Worm (Caenorhabditis elegans): Measurements from ENCODE around the gene nlp-24.
A peak's percentile ranks its signal among the peaks of the same experiment; 100 is the strongest.

nlp-24 gene

ce11 chrV:11650720-11651119 lies 34.5 kb downstream of the nlp-24 start, which contains the start of gene zip-10:
zip-10 (minus strand) TSS chrV:11650762.
- TF ChIP-seq atf-7 (tag; optimal IDR thresholded peaks at IDR 0.05) = peak; percentile 77
- TF ChIP-seq F22D6.2 (tag; optimal IDR thresholded peaks at IDR 0.05) = no peak
- no peak for TF ChIP-seq unc-62 (GFP tag; optimal IDR thresholded peaks at IDR 0.05)
- TF ChIP-seq ets-4 (GFP tag; optimal IDR thresholded peaks at IDR 0.05) = no peak
- TF ChIP-seq ztf-3 (GFP tag; optimal IDR thresholded peaks at IDR 0.05) = no peak
- TF ChIP-seq mes-4 (tag; optimal IDR thresholded peaks at IDR 0.05) = no peak
- no peak for TF ChIP-seq C06A6.2 (GFP tag; conservative IDR thresholded peaks at IDR 0.05)
- no peak for TF ChIP-seq egl-44 (GFP tag; IDR thresholded peaks at IDR 0.05)
- TF ChIP-seq attf-5 (GFP tag; optimal IDR thresholded peaks at IDR 0.05) = no peak
- peak; percentile 39 to 59 for TF ChIP-seq let-607 (tag; optimal IDR thresholded peaks at IDR 0.05)
- no peak for TF ChIP-seq mcd-1 (GFP tag; IDR thresholded peaks at IDR 0.05)
- no peak for TF ChIP-seq lag-1 (GFP tag; IDR thresholded peaks at IDR 0.05)
- TF ChIP-seq Y95B8A.8 (GFP tag; IDR thresholded peaks at IDR 0.05) = no peak
- no peak for TF ChIP-seq lsy-27 (tag; optimal IDR thresholded peaks at IDR 0.05; ENCODE audit: borderline replicate concordance, insufficient read depth)
- peak; percentile 96 for TF ChIP-seq nhr-80 (tag; optimal IDR thresholded peaks at IDR 0.05)
- no peak for TF ChIP-seq snpc-4 (GFP tag; optimal IDR thresholded peaks at IDR 0.05)
- no peak for TF ChIP-seq snpc-4 (tag; optimal IDR thresholded peaks at IDR 0.05)
- TF ChIP-seq snpc-1.3 (tag; optimal IDR thresholded peaks at IDR 0.05; ENCODE audit: insufficient read depth) = no peak
- no peak for TF ChIP-seq cebp-1 (GFP tag; IDR thresholded peaks at IDR 0.05)
- no peak for TF ChIP-seq cebp-1 (tag; optimal IDR thresholded peaks at IDR 0.05)
- no peak for TF ChIP-seq F10E7.11 (tag; optimal IDR thresholded peaks at IDR 0.05)
- no peak for TF ChIP-seq nhr-179 (tag; optimal IDR thresholded peaks at IDR 0.05)

- no peak for TF ChIP-seq lir-1 (GFP tag; conservative IDR thresholded peaks at IDR 0.05)
- no peak for TF ChIP-seq nhr-27 (tag; optimal IDR thresholded peaks at IDR 0.05)
- TF ChIP-seq rcor-1 (GFP tag; IDR thresholded peaks at IDR 0.05) = no peak
- no peak for TF ChIP-seq athp-1 (tag; optimal IDR thresholded peaks at IDR 0.05)
- TF ChIP-seq F22D6.2 (tag; optimal IDR thresholded peaks at IDR 0.05) = no peak
- TF ChIP-seq akir-1 (GFP tag; optimal IDR thresholded peaks at IDR 0.05) = no peak
- TF ChIP-seq snpc-1.1 (tag; optimal IDR thresholded peaks at IDR 0.05; ENCODE audit: insufficient read depth) = no peak
- no peak for TF ChIP-seq mes-4 (tag; optimal IDR thresholded peaks at IDR 0.05)
- no peak for TF ChIP-seq pbrm-1 (GFP tag; IDR thresholded peaks at IDR 0.05)
- TF ChIP-seq ceh-27 (GFP tag; optimal IDR thresholded peaks at IDR 0.05) = no peak
- TF ChIP-seq cebp-2 (GFP tag; IDR thresholded peaks at IDR 0.05) = no peak
These were observed 36.9 kb downstream of the nlp-24 start for ce11 chrV:11653095-11653494.

- TF ChIP-seq lsl-1 (GFP tag; optimal IDR thresholded peaks at IDR 0.05) (no peak), tlf-1 (GFP tag; optimal IDR thresholded peaks at IDR 0.05) (no peak), ztf-26 (tag; optimal IDR thresholded peaks at IDR 0.05) (no peak)
These were observed 40.3 kb downstream of the nlp-24 start for ce11 chrV:11656469-11656868.

ce11 chrV:11660566-11660965 lies 44.4 kb downstream of the nlp-24 start:
- TF ChIP-seq mxl-1 (tag; optimal IDR thresholded peaks at IDR 0.05) (no peak), lir-1 (GFP tag; conservative IDR thresholded peaks at IDR 0.05) (no peak), F52B5.7 (tag; optimal IDR thresholded peaks at IDR 0.05) (no peak), snpc-3.4 (tag; optimal IDR thresholded peaks at IDR 0.05) (no peak), ZK185.1 (tag; optimal IDR thresholded peaks at IDR 0.05; ENCODE audit: poor library complexity, severe bottlenecking) (no peak), attf-6 (GFP tag; IDR thresholded peaks at IDR 0.05) (no peak), attf-3 (GFP tag; conservative IDR thresholded peaks at IDR 0.05) (no peak), madf-10 (tag; optimal IDR thresholded peaks at IDR 0.05) (no peak), dox-1 (GFP tag; IDR thresholded peaks at IDR 0.05) (no peak), K12H6.12 (tag; optimal IDR thresholded peaks at IDR 0.05) (no peak), egrh-3 (GFP tag; IDR thresholded peaks at IDR 0.05) (no peak), nfya-1 (tag; optimal IDR thresholded peaks at IDR 0.05; ENCODE audit: borderline replicate concordance, insufficient read depth) (no peak), attf-5 (GFP tag; optimal IDR thresholded peaks at IDR 0.05) (no peak), lin-40 (tag; optimal IDR thresholded peaks at IDR 0.05) (no peak)
